Fruit fly (Drosophila melanogaster): Measurements from ENCODE around the gene CG12091.

Gene CG12091

DNA sequence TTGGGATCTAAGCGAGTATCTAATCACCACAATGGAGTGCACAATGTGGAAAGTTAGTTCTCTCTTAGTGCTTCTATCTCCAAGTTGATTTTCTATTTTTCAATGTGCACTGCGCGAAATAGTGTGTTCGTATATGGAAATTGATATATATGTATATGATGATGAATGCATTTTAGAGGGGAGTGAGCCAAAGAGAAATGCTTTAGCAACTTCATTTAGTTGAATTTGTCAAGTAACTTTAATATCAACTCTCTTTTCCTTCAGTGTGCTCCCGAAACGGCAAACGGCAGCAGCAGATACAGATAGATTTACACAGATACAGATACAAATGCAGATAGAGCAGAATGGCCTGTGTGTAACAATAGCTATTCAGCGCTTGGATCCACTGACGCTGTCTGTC, 47.4 kb upstream of the CG12091 start (continued):
- TF ChIP-seq CG32767 (GFP tag; IDR thresholded peaks at IDR 0.05) (0 out of 2 replicates have a peak, but pooled peaks have one; percentile 14), CG12219 (GFP tag; optimal IDR thresholded peaks at IDR 0.05) (peak; percentile 64), org-1 (GFP tag; optimal IDR thresholded peaks at IDR 0.05) (peak; percentile 45), CG11560 (tag; IDR thresholded peaks at IDR 0.05) (no peak), Xbp1 (GFP tag; optimal IDR thresholded peaks at IDR 0.05) (peak; percentile 73), CG8089 (GFP tag; optimal IDR thresholded peaks at IDR 0.05) (peak; percentile 38), ci (GFP tag; IDR thresholded peaks at IDR 0.05) (peak; percentile 85), Hmr (GFP tag; optimal IDR thresholded peaks at IDR 0.05) (peak; percentile 7), vvl (GFP tag; IDR thresholded peaks at IDR 0.05) (peak; percentile 78), sc (optimal IDR thresholded peaks at IDR 0.05) (no peak), sc (GFP tag; optimal IDR thresholded peaks at IDR 0.05) (peak; percentile 67), sens (GFP tag) (peak; percentile 93), hb (GFP tag; IDR thresholded peaks at IDR 0.05; ENCODE audit: partially characterized antibody) (no peak), CG43689 (GFP tag; IDR thresholded peaks at IDR 0.05) (0 out of 2 replicates have a peak, but pooled peaks have one; percentile 50), Opbp (GFP tag; IDR thresholded peaks at IDR 0.05; ENCODE audit: partially characterized antibody) (no peak), Ets97D (GFP tag; optimal IDR thresholded peaks at IDR 0.05) (no peak), CG4328 (GFP tag; optimal IDR thresholded peaks at IDR 0.05) (no peak), chn (GFP tag; optimal IDR thresholded peaks at IDR 0.05) (peak; percentile 66), CG30431 (GFP tag; optimal IDR thresholded peaks at IDR 0.05) (peak; percentile 52), CG12299 (tag; optimal IDR thresholded peaks at IDR 0.05) (no peak), HLH54F (GFP tag; optimal IDR thresholded peaks at IDR 0.05) (no peak), CG7839 (tag; optimal IDR thresholded peaks at IDR 0.05) (peak; percentile 72), CG4730 (GFP tag; IDR thresholded peaks at IDR 0.05) (peak; percentile 5; the same call in 1 of the 2 replicates), NK7.1 (GFP tag; optimal IDR thresholded peaks at IDR 0.05) (peak; percentile 14), CG8290 (GFP tag; optimal IDR thresholded peaks at IDR 0.05) (no peak), CG8290 (tag; optimal IDR thresholded peaks at IDR 0.05) (peak in 1 of 2 experiments; percentile 75), Hr78 (GFP tag; optimal IDR thresholded peaks at IDR 0.05) (peak in 1 of 2 experiments; percentile 10), ro (GFP tag; IDR thresholded peaks at IDR 0.05) (no peak), dm (GFP tag; optimal IDR thresholded peaks at IDR 0.05) (no peak), CG2129 (GFP tag; IDR thresholded peaks at IDR 0.05; ENCODE audit: partially characterized antibody) (no peak), wor (GFP tag; IDR thresholded peaks at IDR 0.05) (no peak; the same call in 1 of the 2 replicates), Ets65A (GFP tag) (peak; percentile 96), ttk (GFP tag; IDR thresholded peaks at IDR 0.05) (peak; percentile 57; the same call in 1 of the 2 replicates), pum (GFP tag; optimal IDR thresholded peaks at IDR 0.05) (peak; percentile 46)

DNA sequence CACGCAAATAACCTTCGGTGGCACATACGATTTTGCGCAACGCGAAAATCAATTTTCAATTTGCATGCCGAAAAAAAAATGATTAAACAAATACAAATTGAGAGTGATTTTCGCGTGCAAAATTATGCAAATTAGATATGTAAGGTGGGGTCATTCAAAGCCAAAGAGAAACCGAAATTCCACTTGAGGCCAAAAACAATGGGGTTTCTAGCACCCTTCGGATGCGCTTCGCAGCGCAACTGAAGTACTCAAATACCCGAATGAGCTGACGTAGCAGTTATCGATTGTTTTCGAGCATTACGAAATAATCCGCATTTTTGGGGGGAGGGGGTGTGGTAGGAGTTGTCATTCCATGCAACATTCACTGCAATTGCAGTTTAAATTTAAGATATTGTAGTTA, 44.2 kb upstream of the CG12091 start:
- TF ChIP-seq CG10274 (GFP tag; optimal IDR thresholded peaks at IDR 0.05) (peak; percentile 90), CG34422 (GFP tag; IDR thresholded peaks at IDR 0.05) (no peak), jumu (GFP tag; optimal IDR thresholded peaks at IDR 0.05) (no peak), CG7839 (tag; optimal IDR thresholded peaks at IDR 0.05) (no peak), nerfin-2 (GFP tag; IDR thresholded peaks at IDR 0.05; ENCODE audit: partially characterized antibody) (no peak), Ets65A (GFP tag) (peak; percentile 9), Taf1 (GFP tag; IDR thresholded peaks at IDR 0.05) (no peak), eve (GFP tag; optimal IDR thresholded peaks at IDR 0.05) (peak in 1 of 2 experiments; percentile 78), hb (GFP tag; IDR thresholded peaks at IDR 0.05; ENCODE audit: partially characterized antibody) (no peak)

DNA sequence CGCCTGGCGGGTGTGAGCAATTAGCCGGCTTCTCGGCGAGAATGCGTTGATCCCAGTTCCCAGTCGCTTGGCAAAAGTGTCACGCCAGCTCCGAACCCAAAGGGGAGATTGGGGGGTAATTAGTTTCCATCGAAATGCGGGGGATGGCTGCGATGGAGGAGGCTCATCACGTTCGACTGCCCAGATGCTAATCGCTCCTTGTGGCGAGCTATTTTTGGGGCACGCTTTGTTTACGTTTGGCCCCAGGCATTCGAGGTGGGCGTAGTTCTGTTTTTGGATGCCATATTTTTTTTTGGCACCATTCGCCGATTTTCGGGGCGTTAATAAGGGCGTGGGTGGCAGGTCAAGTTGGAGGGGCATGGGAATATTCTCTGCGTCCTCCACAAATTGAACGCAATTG, 43.6 kb upstream of the CG12091 start:
- peak; percentile 88 for TF ChIP-seq sr (GFP tag; IDR thresholded peaks at IDR 0.05)
- peak; percentile 79 for TF ChIP-seq CG12769 (tag; optimal IDR thresholded peaks at IDR 0.05)
- no peak for TF ChIP-seq Lhr (GFP tag; optimal IDR thresholded peaks at IDR 0.05)
- peak; percentile 46 for TF ChIP-seq CG10543 (GFP tag; optimal IDR thresholded peaks at IDR 0.05)
- TF ChIP-seq bigmax (GFP tag; optimal IDR thresholded peaks at IDR 0.05), result no peak
- TF ChIP-seq CG13775 (GFP tag; optimal IDR thresholded peaks at IDR 0.05), result no peak
- TF ChIP-seq chinmo (GFP tag; IDR thresholded peaks at IDR 0.05; ENCODE audit: partially characterized antibody), result 0 out of 4 replicates have a peak, but pooled peaks have one; percentile 23
- TF ChIP-seq ci (GFP tag; IDR thresholded peaks at IDR 0.05), result 0 out of 3 replicates have a peak, but pooled peaks have one; percentile 9
- TF ChIP-seq sd (tag; optimal IDR thresholded peaks at IDR 0.05), result peak; percentile 71
- peak; percentile 79 for TF ChIP-seq crol (GFP tag; IDR thresholded peaks at IDR 0.05)
